Worm (Caenorhabditis elegans): ENCODE results near the gene snrp-200.

snrp-200 gene

DNA sequence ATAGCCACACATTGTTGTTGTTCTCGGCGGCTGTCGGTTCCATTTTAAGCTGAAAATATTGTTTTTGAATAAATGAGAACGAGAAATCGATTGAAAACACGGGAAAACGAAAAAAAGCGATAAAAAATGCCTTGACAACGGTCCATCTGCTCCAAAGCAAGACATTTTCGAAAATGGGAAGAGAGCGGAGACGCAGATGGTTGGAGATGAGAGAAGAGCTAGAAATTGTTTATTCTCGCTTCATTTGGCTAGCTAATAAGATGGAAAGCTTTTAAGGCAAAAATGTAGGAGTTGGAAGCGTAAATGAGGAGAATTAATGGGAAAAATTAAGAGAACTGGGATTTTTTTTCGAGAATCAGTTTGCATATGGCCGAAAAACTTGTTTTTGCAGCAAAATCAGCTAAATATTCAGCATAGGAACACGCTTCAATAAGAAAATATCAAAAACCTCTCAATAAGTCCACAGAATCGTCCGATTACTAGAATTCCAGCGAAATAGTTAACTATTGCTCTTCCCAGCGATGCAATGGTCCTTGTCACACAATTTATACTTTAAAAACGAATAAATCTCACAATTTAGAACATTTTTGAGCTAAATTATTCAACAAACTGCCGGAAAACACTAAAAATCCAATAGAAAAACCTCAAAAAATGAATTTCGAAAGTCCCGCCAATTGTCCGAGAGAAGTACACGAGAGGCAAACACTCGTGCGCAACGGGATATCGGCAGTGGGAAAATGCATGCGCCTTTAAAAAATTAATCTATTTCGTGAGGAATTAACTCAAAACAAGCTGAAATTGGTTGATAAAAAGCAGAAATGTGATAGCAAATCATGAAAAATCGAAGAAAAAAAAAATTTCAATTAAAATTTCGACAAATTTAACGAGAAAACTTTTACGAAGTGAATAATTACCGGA, 1.8 kb upstream of the snrp-200 start, which contains the start of gene pisy-1:
pisy-1 (minus strand) TSS at position 51 of the 918 bp plus-strand sequence.
- TF ChIP-seq dao-5 (tag; optimal IDR thresholded peaks at IDR 0.05) (no peak), W03F9.2 (tag; optimal IDR thresholded peaks at IDR 0.05) (no peak), him-1 (tag; optimal IDR thresholded peaks at IDR 0.05) (no peak)

DNA sequence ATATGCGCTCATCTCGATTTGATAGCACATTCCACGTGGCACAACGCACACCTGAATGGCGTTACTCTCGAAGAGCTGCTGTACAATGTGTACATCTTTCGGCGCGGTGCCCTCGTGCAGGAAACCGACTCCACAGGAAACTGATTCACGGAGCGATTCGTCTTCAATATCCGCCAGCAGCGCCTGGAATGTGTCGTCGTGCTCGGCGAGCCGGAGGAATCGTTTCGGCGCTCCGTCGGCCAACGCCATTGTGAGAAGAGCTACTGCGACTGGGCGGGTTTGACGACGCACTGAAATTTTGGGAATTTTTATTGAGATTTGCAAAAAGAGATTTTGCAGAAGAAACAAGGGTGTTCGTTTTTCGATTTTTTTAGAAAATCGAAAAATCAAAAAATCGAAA, 6.8 kb downstream of the snrp-200 start:
- TF ChIP-seq him-1 (tag; optimal IDR thresholded peaks at IDR 0.05) (no peak), dao-5 (tag; optimal IDR thresholded peaks at IDR 0.05) (no peak), W03F9.2 (tag; optimal IDR thresholded peaks at IDR 0.05) (no peak)

- TF ChIP-seq W03F9.2 (tag; optimal IDR thresholded peaks at IDR 0.05) (no peak), him-1 (tag; optimal IDR thresholded peaks at IDR 0.05) (no peak), dao-5 (tag; optimal IDR thresholded peaks at IDR 0.05) (no peak)
These were observed 8.1 kb downstream of the snrp-200 start for ce11 chrII:12728608-12729007.

DNA sequence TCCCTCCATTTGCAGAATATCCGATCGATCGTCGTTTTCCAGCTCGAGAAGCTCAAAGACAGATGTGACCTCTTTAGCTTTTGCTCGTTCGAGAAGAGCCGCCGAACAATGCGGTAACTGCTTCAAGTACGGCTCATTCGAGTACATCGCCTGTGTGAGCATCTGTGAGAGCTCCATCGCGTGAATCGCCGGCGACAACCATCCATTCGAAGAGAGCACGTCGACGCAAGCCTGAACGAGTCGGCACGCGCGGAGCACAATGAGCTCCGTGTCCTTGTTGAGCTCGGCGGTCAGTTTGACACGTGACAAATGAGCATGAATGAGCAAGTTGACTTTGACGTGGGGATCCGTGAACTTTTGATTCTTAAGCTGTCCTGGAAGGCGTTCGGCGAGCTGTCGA, 8.8 kb downstream of the snrp-200 start:
- TF ChIP-seq W03F9.2 (tag; optimal IDR thresholded peaks at IDR 0.05) (no peak), dao-5 (tag; optimal IDR thresholded peaks at IDR 0.05) (no peak), him-1 (tag; optimal IDR thresholded peaks at IDR 0.05) (no peak)

- TF ChIP-seq dao-5 (tag; optimal IDR thresholded peaks at IDR 0.05), result no peak
- TF ChIP-seq him-1 (tag; optimal IDR thresholded peaks at IDR 0.05), result no peak
- no peak for TF ChIP-seq W03F9.2 (tag; optimal IDR thresholded peaks at IDR 0.05)
These were observed 10.0 kb downstream of the snrp-200 start for ce11 chrII:12726704-12727103.

ce11 chrII:12722685-12723287, 13.9 kb downstream of the snrp-200 start:
- no peak for TF ChIP-seq him-1 (tag; optimal IDR thresholded peaks at IDR 0.05)
- no peak for TF ChIP-seq dao-5 (tag; optimal IDR thresholded peaks at IDR 0.05)
- TF ChIP-seq W03F9.2 (tag; optimal IDR thresholded peaks at IDR 0.05), result no peak

- TF ChIP-seq W03F9.2 (tag; optimal IDR thresholded peaks at IDR 0.05) (no peak), him-1 (tag; optimal IDR thresholded peaks at IDR 0.05) (no peak), dao-5 (tag; optimal IDR thresholded peaks at IDR 0.05) (no peak)
These were observed 14.7 kb downstream of the snrp-200 start for ce11 chrII:12722049-12722448.

ce11 chrII:12715757-12716350, 20.9 kb downstream of the snrp-200 start:
- TF ChIP-seq him-1 (tag; optimal IDR thresholded peaks at IDR 0.05), result no peak
- TF ChIP-seq dao-5 (tag; optimal IDR thresholded peaks at IDR 0.05), result no peak
- no peak for TF ChIP-seq W03F9.2 (tag; optimal IDR thresholded peaks at IDR 0.05)

DNA sequence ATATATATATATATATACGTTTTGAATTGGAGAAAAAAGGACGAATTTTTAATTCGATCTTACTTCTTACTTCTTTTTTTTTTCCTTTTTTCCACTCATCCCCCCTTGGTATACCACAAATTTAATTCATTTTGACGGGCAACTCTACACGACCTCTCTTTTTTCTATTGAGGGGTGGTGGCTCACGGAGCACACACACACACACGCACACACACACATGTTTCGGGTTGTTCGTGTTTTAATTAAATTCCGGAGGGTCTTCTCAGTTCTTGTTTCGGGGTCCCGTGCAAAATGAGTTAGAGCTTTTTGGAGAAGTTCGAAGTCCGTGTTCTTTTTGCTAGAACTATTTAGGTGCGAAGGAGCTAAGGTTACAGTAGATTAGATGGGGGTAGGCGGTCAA, 25.2 kb downstream of the snrp-200 start:
- TF ChIP-seq him-1 (tag; optimal IDR thresholded peaks at IDR 0.05) (no peak), W03F9.2 (tag; optimal IDR thresholded peaks at IDR 0.05) (no peak), dao-5 (tag; optimal IDR thresholded peaks at IDR 0.05) (no peak)

- no peak for TF ChIP-seq W03F9.2 (tag; optimal IDR thresholded peaks at IDR 0.05)
- TF ChIP-seq him-1 (tag; optimal IDR thresholded peaks at IDR 0.05), result no peak
- no peak for TF ChIP-seq dao-5 (tag; optimal IDR thresholded peaks at IDR 0.05)
These were observed 40.6 kb downstream of the snrp-200 start for ce11 chrII:12696116-12696515.

DNA sequence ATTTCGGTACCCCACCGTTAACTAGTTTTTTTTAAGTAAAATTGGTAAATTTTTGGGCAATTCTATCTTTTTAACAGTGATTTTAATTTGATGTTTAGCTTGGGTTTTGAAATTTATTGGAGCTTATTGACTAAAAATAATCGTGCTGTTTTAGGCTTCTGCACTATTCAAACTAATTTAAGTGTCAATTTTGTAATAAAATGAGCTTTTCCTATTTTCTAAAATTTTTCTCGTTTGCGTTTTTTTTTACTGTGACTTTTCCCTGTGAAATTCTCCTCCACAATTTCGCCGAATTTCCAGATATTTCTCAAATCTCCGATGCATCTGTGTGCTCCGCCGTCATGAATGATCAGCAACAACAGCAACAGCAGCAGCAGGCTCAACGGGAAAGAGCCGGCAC, 42.6 kb downstream of the snrp-200 start, which contains the start of gene tbc-17:
tbc-17 (plus strand) TSS at position 301 of the 400 bp plus-strand sequence.
- TF ChIP-seq W03F9.2 (tag; optimal IDR thresholded peaks at IDR 0.05) (no peak), dao-5 (tag; optimal IDR thresholded peaks at IDR 0.05) (no peak), him-1 (tag; optimal IDR thresholded peaks at IDR 0.05) (no peak)

DNA sequence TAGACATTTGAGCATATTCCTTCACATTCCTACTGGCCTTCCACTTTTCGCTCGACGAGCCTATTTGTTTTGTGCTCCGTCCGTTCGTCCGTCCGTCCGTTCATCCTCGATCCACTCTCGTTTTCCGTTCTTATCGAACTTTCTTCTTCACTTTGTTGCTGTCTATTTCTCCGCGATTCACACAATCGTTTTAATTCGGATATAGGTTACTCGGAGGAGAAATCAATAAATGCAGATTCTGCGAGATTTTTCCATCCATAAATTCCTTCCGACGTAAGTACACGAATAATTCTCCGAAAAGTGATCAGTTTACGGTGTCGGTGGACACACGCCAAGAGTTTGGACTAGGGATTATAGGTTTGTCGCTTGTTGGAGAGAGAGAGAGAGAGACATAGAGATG, 44.0 kb downstream of the snrp-200 start:
- TF ChIP-seq dao-5 (tag; optimal IDR thresholded peaks at IDR 0.05) (no peak), W03F9.2 (tag; optimal IDR thresholded peaks at IDR 0.05) (no peak), him-1 (tag; optimal IDR thresholded peaks at IDR 0.05) (no peak)

DNA sequence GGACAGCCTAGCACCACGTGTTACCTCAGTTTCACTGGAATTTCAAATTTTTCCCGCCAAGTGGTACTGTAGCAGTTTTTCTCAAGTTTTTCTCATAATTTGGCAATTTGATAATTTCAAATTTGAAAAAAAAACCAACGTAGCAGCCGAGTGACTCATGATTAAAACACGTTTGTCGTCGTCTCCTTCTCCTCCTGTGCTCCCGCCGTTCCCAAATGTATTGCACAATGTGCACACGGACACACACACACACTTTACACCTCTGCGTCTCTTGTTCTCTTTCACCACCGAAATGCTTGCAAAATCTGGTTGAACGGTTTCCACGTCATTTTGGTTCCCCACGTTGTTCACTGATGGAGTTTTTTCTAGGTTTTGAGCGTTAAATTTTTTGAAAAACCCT, 45.4 kb downstream of the snrp-200 start:
- no peak for TF ChIP-seq him-1 (tag; optimal IDR thresholded peaks at IDR 0.05)
- TF ChIP-seq dao-5 (tag; optimal IDR thresholded peaks at IDR 0.05), result no peak
- TF ChIP-seq W03F9.2 (tag; optimal IDR thresholded peaks at IDR 0.05), result no peak

DNA sequence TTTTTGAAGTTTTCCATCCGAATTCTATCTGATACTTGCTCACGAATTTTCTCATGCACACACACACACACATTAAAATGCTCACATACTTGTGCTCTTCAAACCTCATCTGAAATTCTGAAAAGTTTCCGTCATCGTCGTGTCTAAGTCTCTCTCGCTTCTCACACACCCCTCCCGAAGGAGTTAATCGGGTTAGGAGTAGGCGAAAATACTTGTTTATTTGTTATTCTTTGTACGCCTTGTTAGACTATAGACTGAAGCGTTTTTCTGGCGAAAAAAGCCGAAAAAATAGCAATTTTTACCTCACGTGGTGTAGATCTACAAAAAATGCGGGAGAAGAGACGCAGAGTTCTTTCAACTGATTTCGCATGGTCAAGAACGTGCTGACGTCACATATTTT, 45.8 kb downstream of the snrp-200 start:
- TF ChIP-seq W03F9.2 (tag; optimal IDR thresholded peaks at IDR 0.05), result no peak
- no peak for TF ChIP-seq dao-5 (tag; optimal IDR thresholded peaks at IDR 0.05)
- no peak for TF ChIP-seq him-1 (tag; optimal IDR thresholded peaks at IDR 0.05)

All from whole organism, L4/young adult.